Worm (Caenorhabditis elegans) whole organism, mixed stage, embryonic: Measurements from ENCODE around the gene col-139.

Experiments used
- M03D4.4 ChIP-seq: sonication (generic microtip); optimal IDR thresholded peaks from 2 replicates; lab custom pipeline; 2017; ENCODE audit warnings: mild to moderate bottlenecking, missing genetic modification characterization, missing compliant biosample characterization
- bed-3 ChIP-seq: fragments of 200-800 bp; sonication (Bioruptor generic); optimal IDR thresholded peaks from 3 replicates; lab custom pipeline; 2018; ENCODE audit warnings: mild to moderate bottlenecking, missing genetic modification characterization, moderate library complexity, missing compliant biosample characterization
- blmp-1 ChIP-seq: fragments of 150-350 bp; optimal IDR thresholded peaks from 2 replicates; lab custom pipeline; 2014; ENCODE audit warnings: missing biosample characterization, missing genetic modification characterization
- ceh-43 ChIP-seq: fragments of 200-800 bp; sonication (Bioruptor generic); optimal IDR thresholded peaks from 2 replicates; lab custom pipeline; 2018; ENCODE audit warnings: mild to moderate bottlenecking, missing genetic modification characterization, moderate library complexity, missing compliant biosample characterization
- ces-1 ChIP-seq: fragments of 150-350 bp; optimal IDR thresholded peaks from 2 replicates; lab custom pipeline; 2014; ENCODE audit warnings: missing biosample characterization, missing genetic modification reagents, missing genetic modification characterization
- cnd-1 ChIP-seq: fragments of 200-800 bp; sonication (Bioruptor generic); optimal IDR thresholded peaks from 2 replicates; lab custom pipeline; 2018; ENCODE audit warnings: mild to moderate bottlenecking, missing genetic modification characterization, missing compliant biosample characterization
- drap-1 ChIP-seq: fragments of 200-800 bp; sonication (Bioruptor generic); optimal IDR thresholded peaks from 3 replicates; lab custom pipeline; 2018; ENCODE audit warnings: mild to moderate bottlenecking, missing genetic modification characterization, missing compliant biosample characterization
- elt-1 ChIP-seq: sonication (generic microtip); optimal IDR thresholded peaks from 2 replicates; lab custom pipeline; 2017; ENCODE audit warnings: missing genetic modification characterization, mild to moderate bottlenecking, missing compliant biosample characterization, antibody characterized with exemption, moderate library complexity, borderline replicate concordance; ENCODE audit not compliant: insufficient read depth
- flh-1 ChIP-seq: fragments of 200-800 bp; sonication (Bioruptor generic); optimal IDR thresholded peaks from 2 replicates; lab custom pipeline; 2018; ENCODE audit warnings: mild to moderate bottlenecking, missing genetic modification characterization, moderate library complexity, missing compliant biosample characterization
- ham-2 ChIP-seq: fragments of 200-800 bp; sonication (Bioruptor generic); optimal IDR thresholded peaks from 2 replicates; lab custom pipeline; 2018; ENCODE audit warnings: mild to moderate bottlenecking, missing genetic modification characterization, missing compliant biosample characterization
- hlh-1 ChIP-seq: fragments of 150-350 bp; optimal IDR thresholded peaks from 2 replicates; lab custom pipeline; 2014; ENCODE audit warnings: missing biosample characterization, missing genetic modification reagents, missing genetic modification characterization
- lin-13 ChIP-seq: fragments of 150-350 bp; optimal IDR thresholded peaks from 2 replicates; lab custom pipeline; 2014; ENCODE audit warnings: missing biosample characterization, missing genetic modification characterization
- lin-32 ChIP-seq: fragments of 200-800 bp; sonication (Bioruptor generic); optimal IDR thresholded peaks from 2 replicates; lab custom pipeline; 2018; ENCODE audit warnings: mild to moderate bottlenecking, missing genetic modification characterization, missing compliant biosample characterization
- lsy-2 ChIP-seq: fragments of 150-350 bp; optimal IDR thresholded peaks from 2 replicates; lab custom pipeline; 2014; ENCODE audit warnings: missing biosample characterization, missing genetic modification characterization
- mab-5 ChIP-seq: fragments of 150-350 bp; optimal IDR thresholded peaks from 2 replicates; lab custom pipeline; 2014; ENCODE audit warnings: missing biosample characterization, missing genetic modification characterization
- mep-1 ChIP-seq: fragments of 150-350 bp; optimal IDR thresholded peaks from 2 replicates; lab custom pipeline; 2017; ENCODE audit warnings: missing biosample characterization, missing genetic modification reagents, missing genetic modification characterization, inconsistent platforms
- mls-2 ChIP-seq: sonication (generic microtip); optimal IDR thresholded peaks from 2 replicates; lab custom pipeline; 2016; ENCODE audit warnings: mild to moderate bottlenecking, missing genetic modification characterization, moderate library complexity, missing compliant biosample characterization
- nhr-2 ChIP-seq: fragments of 150-350 bp; optimal IDR thresholded peaks from 2 replicates; lab custom pipeline; 2014; ENCODE audit warnings: missing biosample characterization, missing genetic modification characterization
- nhr-237 ChIP-seq: fragments of 150-350 bp; optimal IDR thresholded peaks from 2 replicates; lab custom pipeline; 2014; ENCODE audit warnings: missing biosample characterization, missing genetic modification characterization
- nhr-28 ChIP-seq: fragments of 150-350 bp; optimal IDR thresholded peaks from 2 replicates; lab custom pipeline; 2014; ENCODE audit warnings: missing biosample characterization, missing genetic modification characterization
- nhr-76 ChIP-seq: sonication (generic microtip); optimal IDR thresholded peaks from 2 replicates; lab custom pipeline; 2017; ENCODE audit warnings: missing biosample characterization, missing genetic modification characterization
- pha-4 ChIP-seq: fragments of 150-350 bp; optimal IDR thresholded peaks from 2 replicates; lab custom pipeline; 2018; ENCODE audit warnings: missing biosample characterization, missing genetic modification reagents, missing genetic modification characterization
- sem-2 ChIP-seq: fragments of 200-800 bp; sonication (Bioruptor generic); optimal IDR thresholded peaks from 2 replicates; lab custom pipeline; 2018; ENCODE audit warnings: mild to moderate bottlenecking, missing genetic modification characterization, missing compliant biosample characterization
- sptf-1 ChIP-seq: sonication (generic microtip); optimal IDR thresholded peaks from 2 replicates; lab custom pipeline; 2017; ENCODE audit warnings: mild to moderate bottlenecking, missing genetic modification characterization, moderate library complexity, missing compliant biosample characterization
- tbx-8 ChIP-seq: fragments of 200-800 bp; sonication (Bioruptor generic); optimal IDR thresholded peaks from 2 replicates; lab custom pipeline; 2018; ENCODE audit warnings: mild to moderate bottlenecking, missing genetic modification characterization, moderate library complexity, missing compliant biosample characterization
- unc-120 ChIP-seq: sonication (generic microtip); optimal IDR thresholded peaks from 2 replicates; lab custom pipeline; 2017; ENCODE audit warnings: missing genetic modification characterization, missing compliant biosample characterization; ENCODE audit not compliant: poor library complexity, severe bottlenecking
- unc-62 ChIP-seq: fragments of 150-350 bp; optimal IDR thresholded peaks from 2 replicates; lab custom pipeline; 2014; ENCODE audit warnings: missing biosample characterization, missing genetic modification reagents, missing genetic modification characterization
- zip-8 ChIP-seq: fragments of 150-350 bp; optimal IDR thresholded peaks from 2 replicates; lab custom pipeline; 2014; ENCODE audit warnings: missing biosample characterization, missing genetic modification characterization

col-139 gene

DNA sequence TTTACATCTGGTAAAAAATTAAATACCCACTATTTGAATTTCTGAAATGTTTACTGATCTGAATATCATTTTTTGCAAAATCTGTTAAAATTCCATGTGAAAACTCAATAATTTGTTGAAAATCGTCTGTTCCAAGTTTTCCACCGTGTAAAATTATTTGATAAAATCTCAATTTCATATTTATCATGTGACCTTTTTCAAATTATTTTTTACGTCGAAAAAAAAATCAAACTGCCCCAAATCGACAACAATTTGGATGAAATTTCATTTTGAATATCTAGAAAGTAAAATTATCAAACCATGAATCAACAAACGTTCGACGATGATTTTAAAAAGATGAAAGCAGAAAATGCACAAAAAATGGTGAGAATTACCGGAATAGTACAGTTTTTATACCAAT, 1.4 kb upstream of the col-139 start, which contains the start of gene F41F3.9:
Gene F41F3.9 (plus strand): TSS at position 301 of the 400 bp plus-strand sequence.
- TF ChIP-seq cnd-1 (tag; lab: Kevin White, UChicago) (no peak), hlh-1 (tag; lab: Kevin White, UChicago) (no peak), ham-2 (GFP tag; lab: Kevin White, UChicago) (no peak), sem-2 (GFP tag; lab: Kevin White, UChicago) (no peak), nhr-28 (no peak), sptf-1 (tag; lab: Kevin White, UChicago) (no peak), lsy-2 (tag; lab: Kevin White, UChicago) (no peak), elt-1 (tag; lab: Kevin White, UChicago) (no peak), nhr-2 (no peak), ceh-43 (GFP tag; lab: Kevin White, UChicago) (no peak), flh-1 (GFP tag; lab: Kevin White, UChicago) (no peak)
- TF ChIP-seq, all 35 proteins: peak for 0

- TF ChIP-seq ceh-43 (GFP tag; lab: Kevin White, UChicago) (no peak), ham-2 (GFP tag; lab: Kevin White, UChicago) (no peak), blmp-1 (no peak), bed-3 (GFP tag; lab: Kevin White, UChicago) (no peak), zip-8 (no peak), lin-32 (GFP tag; lab: Kevin White, UChicago) (no peak), unc-62 (no peak), sem-2 (GFP tag; lab: Kevin White, UChicago) (no peak), cnd-1 (tag; lab: Kevin White, UChicago) (no peak), sptf-1 (tag; lab: Kevin White, UChicago) (no peak)
These were observed 678 bp downstream of the col-139 start for ce11 chrV:4653093-4653492.

- TF ChIP-seq elt-1 (tag; lab: Kevin White, UChicago) (peak; percentile 53), unc-120 (no peak), ham-2 (GFP tag; lab: Kevin White, UChicago) (peak; percentile 20)
These were observed 2.3 kb downstream of the col-139 start for ce11 chrV:4651480-4651879.

DNA sequence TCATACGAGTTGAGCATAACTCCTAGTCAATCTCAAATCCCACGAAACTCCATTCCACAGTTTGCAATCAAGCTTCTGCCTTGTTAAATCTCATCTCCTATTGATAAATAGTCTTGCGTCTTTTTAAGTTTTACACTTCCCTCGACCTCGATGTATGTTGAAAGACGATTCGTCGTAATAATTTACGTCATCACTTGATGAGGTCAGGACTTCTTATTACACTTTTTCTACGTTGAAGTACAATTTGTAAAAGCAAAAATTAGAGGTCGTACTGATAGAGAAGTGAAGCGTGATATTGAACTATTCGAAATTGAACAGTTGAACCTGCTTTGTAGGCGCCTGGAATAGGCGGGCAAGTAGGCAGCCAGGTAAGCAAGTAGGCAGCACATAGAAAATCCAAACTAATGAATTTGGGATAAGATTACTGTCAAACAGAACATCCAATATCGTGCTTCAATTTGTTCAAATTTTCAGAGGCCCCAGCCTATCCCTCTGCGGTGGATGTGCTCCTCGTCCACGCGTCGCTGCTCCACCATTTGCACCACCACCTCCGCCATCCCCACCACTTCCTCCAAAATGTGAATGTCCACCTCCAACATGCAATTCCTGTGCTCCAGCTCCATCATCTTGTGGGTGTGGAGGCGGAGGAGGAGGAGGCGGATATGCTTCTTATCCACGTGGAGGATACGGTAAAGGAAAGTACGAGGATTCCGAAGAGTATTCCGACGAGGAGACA, 4.0 kb downstream of the col-139 start:
- TF ChIP-seq ces-1 (no peak), drap-1 (GFP tag; lab: Kevin White, UChicago) (no peak), M03D4.4 (no peak), tbx-8 (GFP tag; lab: Kevin White, UChicago) (no peak), ham-2 (GFP tag; lab: Kevin White, UChicago) (no peak), nhr-76 (tag; lab: Kevin White, UChicago) (no peak), pha-4 (tag; lab: Kevin White, UChicago) (no peak), lin-13 (tag; lab: Kevin White, UChicago) (no peak), mls-2 (tag; lab: Kevin White, UChicago) (no peak), sem-2 (GFP tag; lab: Kevin White, UChicago) (no peak)

DNA sequence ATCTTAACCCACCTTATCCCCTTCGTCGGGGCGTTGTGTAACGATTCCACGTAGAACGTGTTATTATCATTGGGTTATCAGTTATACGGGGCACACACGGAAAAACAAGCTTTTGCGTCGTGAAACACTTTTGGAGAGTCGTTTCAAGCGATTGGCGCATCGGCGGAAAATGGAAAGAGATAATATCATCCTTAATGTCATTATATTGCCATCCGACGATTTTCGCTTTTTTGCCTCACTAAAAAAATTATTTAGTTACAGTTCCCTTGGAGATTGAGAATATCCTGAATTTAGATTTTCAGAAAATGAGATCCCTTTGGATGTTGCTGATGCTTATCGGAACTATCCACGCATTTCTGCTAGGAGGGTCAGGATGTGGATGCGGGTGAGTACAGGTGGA, 5.2 kb downstream of the col-139 start, which contains the start of gene F41F3.8:
Gene F41F3.8 (plus strand): TSS at position 301 of the 400 bp plus-strand sequence.
- TF ChIP-seq mab-5 (no peak), lin-32 (GFP tag; lab: Kevin White, UChicago) (no peak), ceh-43 (GFP tag; lab: Kevin White, UChicago) (no peak), tbx-8 (GFP tag; lab: Kevin White, UChicago) (no peak), nhr-76 (tag; lab: Kevin White, UChicago) (no peak), unc-62 (no peak), blmp-1 (no peak), cnd-1 (tag; lab: Kevin White, UChicago) (no peak), M03D4.4 (no peak)
- TF ChIP-seq, all 35 proteins: peak for 0

ce11 chrV:4647857-4648256, 5.9 kb downstream of the col-139 start, which contains the start of gene F41F3.3:
Gene F41F3.3 (minus strand): TSS chrV:4648239.
- TF ChIP-seq bed-3 (GFP tag; lab: Kevin White, UChicago) (peak; percentile 57), nhr-28 (no peak), sem-2 (GFP tag; lab: Kevin White, UChicago) (peak; percentile 14), unc-120 (peak; percentile 18), nhr-237 (no peak), mep-1 (tag; lab: Kevin White, UChicago) (no peak), mls-2 (tag; lab: Kevin White, UChicago) (peak; percentile 68), lin-32 (GFP tag; lab: Kevin White, UChicago) (peak; percentile 23), M03D4.4 (peak; percentile 34), drap-1 (GFP tag; lab: Kevin White, UChicago) (peak; percentile 15), sptf-1 (tag; lab: Kevin White, UChicago) (peak; percentile 64)
